Worm (Caenorhabditis elegans): ENCODE measurements around the gene mtrf-1L.
A peak's percentile ranks its signal among the peaks of the same experiment; 100 is the strongest.
"Not testable (repeated sequence)": the region's sequence is repeated elsewhere in the genome, so short reads cannot be mapped to it uniquely, and the experiment has no call there.

mtrf-1L gene

ce11 chrIV:5160171-5160570, 26.8 kb upstream of the mtrf-1L start, which contains the start of the genes C24D10.6 and C24D10.4 (continued):
- peak; percentile 64 for TF ChIP-seq nhr-71 (tag; optimal IDR thresholded peaks at IDR 0.05)
- no peak for TF ChIP-seq ztf-11 (tag; optimal IDR thresholded peaks at IDR 0.05)
- TF ChIP-seq fkh-4 (tag; optimal IDR thresholded peaks at IDR 0.05; ENCODE audit: borderline replicate concordance) = no peak
- peak; percentile 23 for TF ChIP-seq lin-13 (GFP tag; optimal IDR thresholded peaks at IDR 0.05)
- no peak for TF ChIP-seq efl-3 (GFP tag; optimal IDR thresholded peaks at IDR 0.05)

- TF ChIP-seq ceh-63 (GFP tag; optimal IDR thresholded peaks at IDR 0.05); sox-4 (tag; optimal IDR thresholded peaks at IDR 0.05); fkh-8 (tag; optimal IDR thresholded peaks at IDR 0.05): not testable (repeated sequence)
These were observed 24.0 kb upstream of the mtrf-1L start, which contains the start of the genes nspd-3 and C24D10.2 for ce11 chrIV:5162941-5163340. Gene nspd-3 (minus strand): TSS chrIV:5163041. Gene C24D10.2 (plus strand): TSS chrIV:5163339.

- not testable (repeated sequence) for TF ChIP-seq Y116A8C.19 (tag; optimal IDR thresholded peaks at IDR 0.05; ENCODE audit: borderline replicate concordance); elt-3 (tag; optimal IDR thresholded peaks at IDR 0.05); tlp-1 (tag; optimal IDR thresholded peaks at IDR 0.05)
These were observed 21.3 kb upstream of the mtrf-1L start, which contains the start of gene nspd-6 for ce11 chrIV:5165626-5166025. Gene nspd-6 (minus strand): TSS chrIV:5165726.

ce11 chrIV:5166030-5166429, 20.9 kb upstream of the mtrf-1L start, which contains the start of gene ptp-5.1:
Gene ptp-5.1 (plus strand): TSS chrIV:5166330.
- TF ChIP-seq lin-35 (GFP tag; optimal IDR thresholded peaks at IDR 0.05) = no peak
- no peak for TF ChIP-seq mep-1 (tag; optimal IDR thresholded peaks at IDR 0.05)
- TF ChIP-seq egl-27 (tag; optimal IDR thresholded peaks at IDR 0.05) = no peak
- TF ChIP-seq lin-14 (GFP tag; optimal IDR thresholded peaks at IDR 0.05) = no peak
- no peak for TF ChIP-seq ets-5 (GFP tag; IDR thresholded peaks at IDR 0.05)
- TF ChIP-seq hpl-2 (GFP tag; optimal IDR thresholded peaks at IDR 0.05) = no peak
- no peak for TF ChIP-seq snpc-4 (tag; optimal IDR thresholded peaks at IDR 0.05)
- TF ChIP-seq lir-3 (tag; optimal IDR thresholded peaks at IDR 0.05; ENCODE audit: poor library complexity) = no peak
- no peak for TF ChIP-seq ceh-90 (tag; optimal IDR thresholded peaks at IDR 0.05)
- no peak for TF ChIP-seq lin-39 (tag; optimal IDR thresholded peaks at IDR 0.05)
- no peak for TF ChIP-seq egl-13 (tag; optimal IDR thresholded peaks at IDR 0.05)
- TF ChIP-seq nhr-237 (tag; optimal IDR thresholded peaks at IDR 0.05) = no peak
- no peak for TF ChIP-seq C04F5.9 (tag; optimal IDR thresholded peaks at IDR 0.05)
- no peak for TF ChIP-seq hlh-17 (GFP tag; optimal IDR thresholded peaks at IDR 0.05; ENCODE audit: borderline replicate concordance)
- no peak for TF ChIP-seq fos-1 (tag; optimal IDR thresholded peaks at IDR 0.05)
- TF ChIP-seq unc-130 (tag; optimal IDR thresholded peaks at IDR 0.05) = no peak
- no peak for TF ChIP-seq swsn-7 (tag; optimal IDR thresholded peaks at IDR 0.05)

- TF ChIP-seq nhr-76 (tag; optimal IDR thresholded peaks at IDR 0.05) (peak; percentile 42), elt-2 (tag; optimal IDR thresholded peaks at IDR 0.05) (no peak), mef-2 (tag; optimal IDR thresholded peaks at IDR 0.05) (no peak), lin-15B (tag; optimal IDR thresholded peaks at IDR 0.05) (no peak), lir-3 (tag; optimal IDR thresholded peaks at IDR 0.05; ENCODE audit: poor library complexity) (no peak), sox-4 (tag; optimal IDR thresholded peaks at IDR 0.05) (no peak), C04F5.9 (tag; optimal IDR thresholded peaks at IDR 0.05) (no peak), egl-27 (tag; optimal IDR thresholded peaks at IDR 0.05) (no peak), egl-13 (tag; optimal IDR thresholded peaks at IDR 0.05) (no peak), dsc-1 (tag; optimal IDR thresholded peaks at IDR 0.05) (peak; percentile 80), mdl-1 (tag; optimal IDR thresholded peaks at IDR 0.05) (no peak), fkh-4 (tag; optimal IDR thresholded peaks at IDR 0.05; ENCODE audit: borderline replicate concordance) (peak; percentile 37), nhr-11 (tag; optimal IDR thresholded peaks at IDR 0.05) (no peak), fkh-10 (GFP tag; optimal IDR thresholded peaks at IDR 0.05) (no peak), lin-14 (GFP tag; optimal IDR thresholded peaks at IDR 0.05) (peak; percentile 60), ceh-63 (GFP tag; optimal IDR thresholded peaks at IDR 0.05) (no peak), ztf-11 (tag; optimal IDR thresholded peaks at IDR 0.05) (no peak), fkh-8 (tag; optimal IDR thresholded peaks at IDR 0.05) (no peak), irx-1 (tag; optimal IDR thresholded peaks at IDR 0.05) (no peak), pag-3 (tag; optimal IDR thresholded peaks at IDR 0.05; ENCODE audit: borderline replicate concordance, insufficient read depth) (peak; percentile 43), nhr-85 (tag) (no peak), ama-1 (optimal IDR thresholded peaks at IDR 0.05) (no peak), snpc-4 (tag; optimal IDR thresholded peaks at IDR 0.05) (no peak), fos-1 (tag; optimal IDR thresholded peaks at IDR 0.05) (no peak), mab-9 (GFP tag; IDR thresholded peaks at IDR 0.05) (no peak), efl-3 (GFP tag; optimal IDR thresholded peaks at IDR 0.05) (no peak), Y116A8C.19 (tag; optimal IDR thresholded peaks at IDR 0.05; ENCODE audit: borderline replicate concordance) (no peak), sptf-1 (tag; optimal IDR thresholded peaks at IDR 0.05) (no peak), tlp-1 (tag; optimal IDR thresholded peaks at IDR 0.05) (no peak), ets-5 (GFP tag; IDR thresholded peaks at IDR 0.05) (no peak)
These were observed 17.6 kb upstream of the mtrf-1L start for ce11 chrIV:5169335-5169734.
